Worm (Caenorhabditis elegans): ENCODE results near the gene sru-45.

DNA sequence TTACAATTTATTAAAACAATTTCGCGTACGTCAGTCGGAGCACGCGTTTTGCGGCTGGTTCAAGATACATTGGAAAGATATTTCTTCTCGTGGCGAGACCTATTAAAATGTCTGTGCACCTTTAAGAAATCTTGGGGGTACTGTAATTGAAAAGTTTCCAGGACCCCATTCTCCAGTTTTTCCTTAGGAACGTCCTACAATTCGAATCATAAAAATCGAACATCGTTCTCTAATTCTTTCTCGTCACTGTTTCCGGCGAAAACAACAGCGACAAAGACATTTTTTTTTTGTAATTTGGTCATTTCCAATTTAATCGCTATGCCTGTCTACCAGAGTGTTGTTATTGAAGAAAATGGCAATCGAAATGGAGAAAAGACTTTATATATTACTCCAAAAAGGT, 29.0 kb upstream of the sru-45 start, which contains the start of gene Y32B12B.1:
- no peak for TF ChIP-seq hlh-26 (GFP tag; conservative IDR thresholded peaks at IDR 0.05)
- TF ChIP-seq C06A6.2 (GFP tag; conservative IDR thresholded peaks at IDR 0.05), result no peak
- TF ChIP-seq Y56A3A.18 (GFP tag; IDR thresholded peaks at IDR 0.05), result no peak

Measured in whole organism, young adult.